Worm (Caenorhabditis elegans): ENCODE data around the gene nhr-41.

Gene nhr-41

DNA sequence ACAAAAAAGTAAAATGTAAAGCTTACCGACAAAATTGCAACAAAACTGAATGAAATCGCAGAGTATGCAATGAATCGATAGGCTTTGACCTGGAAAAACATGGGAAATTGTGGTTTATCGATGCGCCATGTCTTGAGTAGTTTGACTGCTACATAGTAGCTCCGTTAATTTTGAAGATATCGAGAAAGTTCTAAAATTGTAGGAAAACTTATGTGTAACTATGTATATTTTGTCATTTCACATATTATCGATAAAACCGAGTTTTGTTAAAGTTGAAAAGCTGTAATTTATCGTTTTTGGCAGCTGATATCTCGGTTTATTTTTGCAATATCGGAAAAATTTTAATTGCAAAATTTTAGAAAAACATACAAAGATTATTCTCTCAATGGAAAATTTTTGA is 26.9 kb upstream of the nhr-41 start, which contains the start of gene col-105:
Gene col-105 (minus strand): TSS at position 101 of the 400 bp plus-strand sequence.
- TF ChIP-seq dmd-6 (GFP tag; IDR thresholded peaks at IDR 0.05) (no peak), Y5F2A.4 (GFP tag; optimal IDR thresholded peaks at IDR 0.05) (no peak), snpc-4 (tag; optimal IDR thresholded peaks at IDR 0.05) (no peak), nhr-28 (tag; optimal IDR thresholded peaks at IDR 0.05) (no peak), rbr-2 (tag; optimal IDR thresholded peaks at IDR 0.05) (no peak), Y75B8A.6 (GFP tag; IDR thresholded peaks at IDR 0.05) (no peak), mep-1 (tag; optimal IDR thresholded peaks at IDR 0.05) (no peak), F49E8.2 (tag; optimal IDR thresholded peaks at IDR 0.05; ENCODE audit: borderline replicate concordance) (no peak), zag-1 (tag; optimal IDR thresholded peaks at IDR 0.05) (no peak), daf-12 (tag; optimal IDR thresholded peaks at IDR 0.05) (no peak), gei-8 (GFP tag; optimal IDR thresholded peaks at IDR 0.05) (no peak), attf-4 (tag; optimal IDR thresholded peaks at IDR 0.05) (no peak), unc-39 (tag; optimal IDR thresholded peaks at IDR 0.05) (no peak), spr-1 (tag; optimal IDR thresholded peaks at IDR 0.05) (no peak), dve-1 (tag; optimal IDR thresholded peaks at IDR 0.05; ENCODE audit: insufficient read depth) (no peak), nhr-48 (tag; optimal IDR thresholded peaks at IDR 0.05) (no peak), unc-130 (GFP tag; optimal IDR thresholded peaks at IDR 0.05) (no peak), nhr-6 (tag; optimal IDR thresholded peaks at IDR 0.05) (no peak), tag-97 (GFP tag; IDR thresholded peaks at IDR 0.05) (no peak), ceh-28 (tag; optimal IDR thresholded peaks at IDR 0.05) (no peak)

DNA sequence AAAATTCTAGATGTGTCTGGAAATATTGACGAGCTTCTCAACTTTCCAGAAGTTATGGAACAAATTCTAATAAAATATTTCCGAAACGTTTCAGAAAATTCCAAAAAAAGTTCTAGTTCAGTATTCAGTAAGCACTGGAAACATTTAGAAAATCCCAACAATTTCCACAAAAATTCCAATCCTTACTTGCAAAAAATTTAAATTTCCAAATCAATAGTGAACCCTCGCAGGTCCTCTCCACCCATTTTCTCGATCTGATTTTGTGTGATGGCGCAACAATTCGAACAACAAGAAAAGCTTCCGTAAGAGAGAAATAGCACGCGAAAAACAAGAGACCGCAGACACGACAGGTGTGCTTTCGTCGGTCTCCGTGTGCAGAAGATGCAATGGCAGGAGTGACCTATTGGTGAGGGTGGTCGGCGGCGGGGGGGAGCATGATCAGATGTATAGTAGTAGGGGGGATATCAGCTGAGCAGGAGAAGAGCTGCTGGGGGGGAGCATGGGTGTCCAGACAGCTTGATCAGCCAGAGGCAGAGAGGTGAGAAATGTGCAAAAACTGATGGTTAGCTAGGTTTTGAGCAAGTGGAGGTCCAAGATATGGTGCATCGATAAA is 24.3 kb upstream of the nhr-41 start:
- TF ChIP-seq lin-15B (tag; optimal IDR thresholded peaks at IDR 0.05) = no peak
- no peak for TF ChIP-seq madf-5 (GFP tag; IDR thresholded peaks at IDR 0.05)
- TF ChIP-seq tra-1 (GFP tag; IDR thresholded peaks at IDR 0.05) = no peak
- no peak for TF ChIP-seq pha-4 (GFP tag; IDR thresholded peaks at IDR 0.05)
- TF ChIP-seq pha-4 (tag; optimal IDR thresholded peaks at IDR 0.05) = no peak
- no peak for TF ChIP-seq ceh-44 (GFP tag; IDR thresholded peaks at IDR 0.05)
- 0 out of 2 replicates have a peak, but pooled peaks have one; percentile 22 for TF ChIP-seq ZK337.2 (GFP tag; IDR thresholded peaks at IDR 0.05)
- TF ChIP-seq arid-1 (GFP tag; conservative IDR thresholded peaks at IDR 0.05) = no peak
- no peak for TF ChIP-seq Y105C5A.15 (GFP tag; IDR thresholded peaks at IDR 0.05)
- no peak for TF ChIP-seq lin-1 (GFP tag; IDR thresholded peaks at IDR 0.05)
- peak; percentile 62 for TF ChIP-seq set-16 (GFP tag; IDR thresholded peaks at IDR 0.05)
- TF ChIP-seq lsy-2 (tag; optimal IDR thresholded peaks at IDR 0.05) = no peak
- TF ChIP-seq jun-1 (tag; optimal IDR thresholded peaks at IDR 0.05) = no peak
- TF ChIP-seq hlh-11 (tag; optimal IDR thresholded peaks at IDR 0.05) = peak; percentile 48
- no peak for TF ChIP-seq attf-4 (tag; optimal IDR thresholded peaks at IDR 0.05)
- no peak for TF ChIP-seq nhr-10 (tag; optimal IDR thresholded peaks at IDR 0.05)
- no peak for TF ChIP-seq aly-2 (tag; optimal IDR thresholded peaks at IDR 0.05)
- no peak for TF ChIP-seq dmd-8 (GFP tag; IDR thresholded peaks at IDR 0.05)
- TF ChIP-seq aha-1 (tag) = peak; percentile 96
- no peak for TF ChIP-seq vab-7 (GFP tag; IDR thresholded peaks at IDR 0.05)

DNA sequence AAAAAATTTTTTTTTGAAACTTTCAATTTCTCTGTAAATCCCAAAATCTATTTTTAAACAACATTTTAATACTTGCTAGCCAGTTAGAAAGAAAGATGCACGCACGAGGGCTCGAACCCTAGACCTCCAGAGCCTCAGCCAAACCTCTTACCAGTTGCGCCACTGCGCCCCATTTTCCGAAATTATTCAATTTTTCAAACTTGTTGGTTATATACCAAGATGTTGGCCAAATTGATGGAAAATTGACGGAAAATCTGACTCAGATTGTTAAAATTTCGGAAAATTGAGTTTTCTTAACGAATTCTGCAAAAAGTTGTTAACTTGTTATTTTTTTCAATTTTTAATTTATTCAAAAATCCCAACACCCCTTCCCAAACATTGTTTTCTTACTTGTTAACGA is 20.2 kb upstream of the nhr-41 start:
- no peak for TF ChIP-seq egl-43 (GFP tag; IDR thresholded peaks at IDR 0.05)
- TF ChIP-seq hmg-1.1 (GFP tag; IDR thresholded peaks at IDR 0.05) = no peak
- TF ChIP-seq mdt-29 (GFP tag; IDR thresholded peaks at IDR 0.05) = no peak
- TF ChIP-seq zip-11 (GFP tag; IDR thresholded peaks at IDR 0.05) = no peak
- TF ChIP-seq Y48G9A.11 (GFP tag; IDR thresholded peaks at IDR 0.05) = 0 out of 2 replicates have a peak, but pooled peaks have one; percentile 36
- TF ChIP-seq daf-12 (tag; optimal IDR thresholded peaks at IDR 0.05) = no peak

Measured in whole organism, L4 larva.